Worm (Caenorhabditis elegans) whole organism, late embryonic: ENCODE data around the gene C36B7.2.

ENCODE experiments used
- C38D4.7 ChIP-seq: fragments of 200-800 bp; sonication (Bioruptor generic); optimal IDR thresholded peaks from 2 replicates; lab custom pipeline; 2018; ENCODE audit warnings: mild to moderate bottlenecking, missing genetic modification characterization, moderate library complexity, missing compliant biosample characterization
- F13H6.1 ChIP-seq: sonication (generic microtip); optimal IDR thresholded peaks from 2 replicates; lab custom pipeline; 2016; ENCODE audit warnings: missing genetic modification characterization, missing compliant biosample characterization
- K09A11.1 ChIP-seq: sonication (generic microtip); optimal IDR thresholded peaks from 2 replicates; lab custom pipeline; 2017; ENCODE audit warnings: antibody characterized with exemption, mild to moderate bottlenecking, missing genetic modification characterization, missing compliant biosample characterization; ENCODE audit not compliant: insufficient read depth
- Y22D7AL.16 ChIP-seq: sonication (generic microtip); optimal IDR thresholded peaks from 2 replicates; lab custom pipeline; 2016; ENCODE audit warnings: missing genetic modification characterization, missing compliant biosample characterization
- ceh-18 ChIP-seq: sonication (generic microtip); optimal IDR thresholded peaks from 2 replicates; lab custom pipeline; 2016; ENCODE audit warnings: missing genetic modification characterization, missing compliant biosample characterization
- ceh-19 ChIP-seq: fragments of 200-800 bp; sonication (Bioruptor generic); optimal IDR thresholded peaks from 2 replicates; lab custom pipeline; 2018; ENCODE audit warnings: mild to moderate bottlenecking, missing genetic modification characterization, missing compliant biosample characterization
- ceh-31 ChIP-seq: sonication (generic microtip); optimal IDR thresholded peaks from 2 replicates; lab custom pipeline; 2016; ENCODE audit warnings: missing genetic modification characterization, missing compliant biosample characterization
- ceh-34 ChIP-seq: sonication (generic microtip); optimal IDR thresholded peaks from 2 replicates; lab custom pipeline; 2016; ENCODE audit warnings: mild to moderate bottlenecking, missing genetic modification characterization, missing compliant biosample characterization
- ceh-45 ChIP-seq: fragments of 200-800 bp; sonication (Bioruptor generic); IDR thresholded peaks from 2 replicates; pipeline ENCODE4 v1.3.6; 2022; ENCODE audit warnings: missing genetic modification reagents, missing genetic modification characterization, missing compliant biosample characterization
- ceh-9 ChIP-seq: sonication (generic microtip); optimal IDR thresholded peaks from 2 replicates; lab custom pipeline; 2016; ENCODE audit warnings: mild to moderate bottlenecking, missing genetic modification characterization, inconsistent platforms, missing compliant biosample characterization
- che-1 ChIP-seq: sonication (generic microtip); optimal IDR thresholded peaks from 2 replicates; lab custom pipeline; 2016; ENCODE audit warnings: mild to moderate bottlenecking, missing genetic modification characterization, missing compliant biosample characterization
- dmd-4 ChIP-seq: sonication (generic microtip); optimal IDR thresholded peaks from 2 replicates; lab custom pipeline; 2016; ENCODE audit warnings: borderline replicate concordance, missing genetic modification characterization, missing compliant biosample characterization
- elt-2 ChIP-seq: sonication (generic microtip); optimal IDR thresholded peaks from 2 replicates; lab custom pipeline; 2016; ENCODE audit warnings: missing genetic modification reagents, missing genetic modification characterization, missing compliant biosample characterization
- elt-4 ChIP-seq: sonication (generic microtip); optimal IDR thresholded peaks from 2 replicates; lab custom pipeline; 2016; ENCODE audit warnings: missing genetic modification characterization, missing compliant biosample characterization
- ets-4 ChIP-seq: sonication (generic microtip); optimal IDR thresholded peaks from 2 replicates; lab custom pipeline; 2016; ENCODE audit warnings: missing genetic modification characterization, missing compliant biosample characterization
- eyg-1 ChIP-seq: sonication (generic microtip); optimal IDR thresholded peaks from 2 replicates; lab custom pipeline; 2016; ENCODE audit warnings: missing genotype, missing genetic modification characterization, missing compliant biosample characterization
- fax-1 ChIP-seq: sonication (generic microtip); optimal IDR thresholded peaks from 2 replicates; lab custom pipeline; 2016; ENCODE audit warnings: missing genotype, missing genetic modification characterization, missing compliant biosample characterization
- fkh-6 ChIP-seq: sonication (generic microtip); optimal IDR thresholded peaks from 2 replicates; lab custom pipeline; 2016; ENCODE audit warnings: missing genetic modification characterization, missing compliant biosample characterization
- gmeb-2 ChIP-seq: sonication (generic microtip); optimal IDR thresholded peaks from 2 replicates; lab custom pipeline; 2016; ENCODE audit warnings: missing genetic modification characterization, inconsistent platforms, missing compliant biosample characterization
- hlh-15 ChIP-seq: sonication (generic microtip); optimal IDR thresholded peaks from 2 replicates; lab custom pipeline; 2016; ENCODE audit warnings: missing genetic modification characterization, missing compliant biosample characterization
- hlh-30 ChIP-seq: sonication (generic microtip); optimal IDR thresholded peaks from 2 replicates; lab custom pipeline; 2017; ENCODE audit warnings: antibody characterized with exemption, missing genetic modification characterization, missing compliant biosample characterization; ENCODE audit not compliant: insufficient read depth
- hlh-6 ChIP-seq: sonication (generic microtip); optimal IDR thresholded peaks from 2 replicates; lab custom pipeline; 2016; ENCODE audit warnings: missing genotype, missing genetic modification characterization, missing compliant biosample characterization
- lin-11 ChIP-seq: fragments of 200-800 bp; sonication (Bioruptor generic); optimal IDR thresholded peaks from 2 replicates; lab custom pipeline; 2018; ENCODE audit warnings: mild to moderate bottlenecking, missing genetic modification characterization, missing compliant biosample characterization
- mec-3 ChIP-seq: sonication (generic microtip); optimal IDR thresholded peaks from 2 replicates; lab custom pipeline; 2016; ENCODE audit warnings: borderline replicate concordance, missing genetic modification characterization, missing compliant biosample characterization
- nhr-232 ChIP-seq: sonication (generic microtip); optimal IDR thresholded peaks from 2 replicates; lab custom pipeline; 2016; ENCODE audit warnings: missing genetic modification characterization, missing compliant biosample characterization
- npax-4 ChIP-seq: sonication (generic microtip); optimal IDR thresholded peaks from 2 replicates; lab custom pipeline; 2016; ENCODE audit warnings: missing genetic modification characterization, missing compliant biosample characterization
- odd-2 ChIP-seq: sonication (generic microtip); optimal IDR thresholded peaks from 2 replicates; lab custom pipeline; 2017; ENCODE audit warnings: antibody characterized with exemption, mild to moderate bottlenecking, missing genetic modification characterization, missing compliant biosample characterization
- pha-2 ChIP-seq: sonication (generic microtip); optimal IDR thresholded peaks from 2 replicates; lab custom pipeline; 2017; ENCODE audit warnings: mild to moderate bottlenecking, missing genetic modification characterization, missing compliant biosample characterization
- pqm-1 ChIP-seq: sonication (generic microtip); optimal IDR thresholded peaks from 2 replicates; lab custom pipeline; 2016; ENCODE audit warnings: missing genetic modification characterization, missing compliant biosample characterization
- ref-2 ChIP-seq: sonication (generic microtip); optimal IDR thresholded peaks from 2 replicates; lab custom pipeline; 2016; ENCODE audit warnings: missing genetic modification characterization, missing compliant biosample characterization
- sdc-2 ChIP-seq: sonication (generic microtip); optimal IDR thresholded peaks from 2 replicates; lab custom pipeline; 2016; ENCODE audit warnings: missing genotype, missing genetic modification characterization, missing compliant biosample characterization
- sox-4 ChIP-seq: sonication (generic microtip); optimal IDR thresholded peaks from 2 replicates; lab custom pipeline; 2017; ENCODE audit warnings: mild to moderate bottlenecking, missing genetic modification characterization, inconsistent platforms, missing compliant biosample characterization
- syd-9 ChIP-seq: sonication (generic microtip); optimal IDR thresholded peaks from 2 replicates; lab custom pipeline; 2016; ENCODE audit warnings: mild to moderate bottlenecking, missing genetic modification characterization, moderate library complexity, missing compliant biosample characterization
- tbx-2 ChIP-seq: sonication (generic microtip); optimal IDR thresholded peaks from 2 replicates; lab custom pipeline; 2016; ENCODE audit warnings: missing genetic modification characterization, missing compliant biosample characterization
- tbx-7 ChIP-seq: sonication (generic microtip); optimal IDR thresholded peaks from 2 replicates; lab custom pipeline; 2016; ENCODE audit warnings: missing genotype, missing genetic modification characterization, missing compliant biosample characterization
- unc-3 ChIP-seq, 2 experiments: fragments of 200-800 bp in 1 of 2; sonication (Bioruptor generic) in 1 of 2; sonication (generic microtip) in 1 of 2; conservative IDR thresholded peaks in 1 of 2; optimal IDR thresholded peaks in 1 of 2; 2 replicates each; pipeline versions ENCODE4 v1.3.6 to Lab custom; 2016 to 2022; ENCODE audit warnings: missing compliant biosample characterization in 2 of 2, missing genetic modification characterization in 2 of 2, missing genetic modification reagents in 1 of 2
- unc-42 ChIP-seq: sonication (generic microtip); optimal IDR thresholded peaks from 2 replicates; lab custom pipeline; 2016; ENCODE audit warnings: missing genotype, missing genetic modification characterization, missing compliant biosample characterization
- unc-55 ChIP-seq: sonication (generic microtip); optimal IDR thresholded peaks from 2 replicates; lab custom pipeline; 2017; ENCODE audit warnings: missing biosample characterization, missing genetic modification reagents, missing genetic modification characterization
- unc-86 ChIP-seq: sonication (generic microtip); optimal IDR thresholded peaks from 2 replicates; lab custom pipeline; 2016; ENCODE audit warnings: missing genetic modification characterization, missing compliant biosample characterization
- zip-5 ChIP-seq: sonication (generic microtip); optimal IDR thresholded peaks from 2 replicates; lab custom pipeline; 2016; ENCODE audit warnings: missing genetic modification characterization, missing compliant biosample characterization

C36B7.2 gene

DNA sequence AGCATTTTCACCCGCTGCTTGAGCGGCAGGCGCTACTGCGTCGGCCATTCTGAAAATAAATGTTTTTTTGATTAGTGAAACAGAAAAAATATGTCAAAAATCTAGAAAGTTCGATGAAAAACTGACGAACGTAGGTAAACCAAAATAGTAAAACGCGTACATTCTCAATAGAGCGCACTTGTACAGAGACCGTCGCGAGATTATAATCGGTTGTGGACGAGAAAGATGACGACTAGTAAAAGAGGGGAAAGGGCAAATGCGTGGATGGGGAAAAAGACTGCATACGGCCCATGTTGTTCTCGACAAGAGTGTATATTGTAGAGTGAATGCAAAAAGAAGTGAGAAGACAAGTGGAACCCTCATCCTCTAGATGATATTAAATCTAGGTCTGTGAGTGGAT, 5.9 kb upstream of the C36B7.2 start, which contains the start of gene C36B7.6:
TSS of gene C36B7.6 (minus strand) at position 49 of the 400 bp plus-strand sequence.
- TF ChIP-seq tbx-2 (tag; lab: Kevin White, UChicago) (peak; percentile 26), ceh-31 (tag; lab: Kevin White, UChicago) (peak; percentile 45), mec-3 (tag; lab: Kevin White, UChicago) (no peak), C38D4.7 (GFP tag; lab: Kevin White, UChicago) (no peak), ceh-9 (tag; lab: Kevin White, UChicago) (no peak), pqm-1 (tag; lab: Kevin White, UChicago) (no peak), dmd-4 (tag; lab: Kevin White, UChicago) (no peak), ceh-19 (GFP tag; lab: Kevin White, UChicago) (no peak), sox-4 (no peak), ref-2 (tag; lab: Kevin White, UChicago) (peak; percentile 16), tbx-7 (no peak), F13H6.1 (tag; lab: Kevin White, UChicago) (no peak), hlh-6 (tag; lab: Kevin White, UChicago) (no peak), K09A11.1 (tag; lab: Kevin White, UChicago) (no peak), eyg-1 (no peak), elt-2 (tag; lab: Kevin White, UChicago) (peak; percentile 38), unc-42 (peak; percentile 0)

DNA sequence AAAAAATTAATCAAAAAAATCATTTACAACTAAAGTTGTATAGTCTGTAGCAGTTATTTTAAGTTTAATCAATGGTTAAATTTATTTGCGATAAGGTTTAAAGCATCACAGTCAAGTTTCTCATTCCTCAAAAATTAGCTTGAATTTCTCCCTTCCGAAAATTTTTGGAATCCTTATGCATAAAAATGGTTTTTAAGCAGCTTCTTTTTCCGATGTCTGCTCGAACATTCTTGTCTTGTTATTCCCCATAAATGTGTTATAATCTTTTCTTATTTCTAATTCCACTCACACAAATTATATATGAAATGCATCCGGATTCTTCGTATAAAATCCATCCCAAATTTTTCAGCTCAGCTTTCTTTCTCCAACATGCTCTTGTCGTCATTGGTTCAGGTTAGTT, 4.7 kb upstream of the C36B7.2 start, which contains the start of gene C36B7.3:
TSS of gene C36B7.3 (plus strand) at position 301 of the 400 bp plus-strand sequence.
- no peak for TF ChIP-seq syd-9 (tag; lab: Kevin White, UChicago)
- TF ChIP-seq nhr-232 (tag; lab: Kevin White, UChicago), result no peak
- no peak for TF ChIP-seq npax-4 (tag; lab: Kevin White, UChicago)
- no peak for TF ChIP-seq lin-11 (tag; lab: Kevin White, UChicago)
- no peak for TF ChIP-seq ceh-18 (tag; lab: Kevin White, UChicago)
- no peak for TF ChIP-seq unc-55 (GFP tag; lab: Kevin White, UChicago)
- no peak for TF ChIP-seq ets-4 (tag; lab: Kevin White, UChicago)
- no peak for TF ChIP-seq gmeb-2 (tag; lab: Kevin White, UChicago)
- no peak for TF ChIP-seq che-1 (tag; lab: Kevin White, UChicago)
- no peak for TF ChIP-seq mec-3 (tag; lab: Kevin White, UChicago)
- TF ChIP-seq odd-2 (tag; lab: Kevin White, UChicago), result no peak
- no peak for TF ChIP-seq fkh-6
- no peak for TF ChIP-seq sdc-2 (tag; lab: Kevin White, UChicago)
- TF ChIP-seq elt-4 (tag; lab: Kevin White, UChicago), result no peak
- no peak for TF ChIP-seq hlh-15
- no peak for TF ChIP-seq hlh-30 (tag; lab: Kevin White, UChicago)
- no peak for TF ChIP-seq unc-3 (GFP tag; conservative IDR thresholded peaks at IDR 0.05; lab: Robert Waterston, UW)
- no peak for TF ChIP-seq unc-3 (tag; optimal IDR thresholded peaks at IDR 0.05; lab: Kevin White, UChicago)
- TF ChIP-seq fax-1 (tag; lab: Kevin White, UChicago), result no peak

DNA sequence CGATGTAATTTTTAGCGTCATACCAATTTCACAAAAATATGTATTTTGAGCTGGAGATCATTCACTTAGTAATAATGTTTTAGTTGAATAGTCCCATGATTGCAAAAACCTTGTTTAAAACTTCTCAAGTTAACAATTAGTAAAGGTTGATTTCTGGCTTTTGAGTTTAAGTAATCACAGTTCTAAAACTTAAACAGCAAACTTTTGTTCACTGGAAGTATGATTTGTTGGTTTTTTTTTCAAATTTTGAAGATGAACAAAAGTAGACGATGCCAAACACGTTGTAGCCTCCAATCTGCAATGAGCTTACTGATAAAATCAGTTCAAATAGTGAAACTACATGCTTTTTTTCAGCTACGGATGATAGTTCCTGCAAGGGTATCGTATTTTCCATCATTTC, 6.4 kb downstream of the C36B7.2 start, which contains the start of gene C36B7.1:
TSS of gene C36B7.1 (plus strand) at position 301 of the 400 bp plus-strand sequence.
- TF ChIP-seq npax-4 (tag; lab: Kevin White, UChicago) (no peak), nhr-232 (tag; lab: Kevin White, UChicago) (no peak), fkh-6 (no peak), ceh-31 (tag; lab: Kevin White, UChicago) (no peak), hlh-30 (tag; lab: Kevin White, UChicago) (no peak), Y22D7AL.16 (tag; lab: Kevin White, UChicago) (no peak), pha-2 (no peak), zip-5 (tag; lab: Kevin White, UChicago) (no peak), unc-86 (tag; lab: Kevin White, UChicago) (no peak), ceh-34 (no peak), sdc-2 (tag; lab: Kevin White, UChicago) (no peak), unc-3 (GFP tag; conservative IDR thresholded peaks at IDR 0.05; lab: Robert Waterston, UW) (no peak), unc-3 (tag; optimal IDR thresholded peaks at IDR 0.05; lab: Kevin White, UChicago) (no peak), ceh-45 (GFP tag; lab: Robert Waterston, UW) (no peak)
- TF ChIP-seq, all 69 proteins: peak for 0
